Worm (Caenorhabditis elegans): Measurements from ENCODE around the gene B0252.3.
A peak's percentile ranks its signal among the peaks of the same experiment; 100 is the strongest.

The B0252.3 gene

DNA sequence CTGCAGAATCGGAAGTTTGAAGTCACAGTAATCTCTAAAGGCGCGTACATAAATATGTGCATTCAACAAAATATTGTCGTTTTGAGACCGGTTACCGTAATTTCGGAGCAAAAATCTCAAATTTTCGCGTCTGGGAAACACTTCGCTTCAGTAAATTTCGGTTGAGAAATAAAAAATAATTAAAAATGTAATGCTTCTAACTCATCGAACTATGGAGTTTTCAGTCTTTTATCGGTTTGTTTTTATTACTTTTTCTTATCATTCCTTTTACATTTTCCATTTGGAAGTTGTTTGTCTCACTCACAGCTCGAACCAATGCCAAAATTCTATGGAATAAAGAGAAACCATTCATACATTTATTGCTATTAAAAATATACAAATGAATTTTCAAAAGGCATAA, 19.3 kb downstream of the B0252.3 start (continued):
- TF ChIP-seq nhr-85 (tag) (peak; percentile 17), lin-39 (tag; optimal IDR thresholded peaks at IDR 0.05) (peak; percentile 42), zip-4 (GFP tag; optimal IDR thresholded peaks at IDR 0.05) (peak; percentile 33), irx-1 (tag; optimal IDR thresholded peaks at IDR 0.05) (peak; percentile 2), ceh-8 (GFP tag; optimal IDR thresholded peaks at IDR 0.05) (no peak), nhr-90 (tag; optimal IDR thresholded peaks at IDR 0.05; ENCODE audit: poor library complexity) (peak; percentile 76), tbx-2 (tag; optimal IDR thresholded peaks at IDR 0.05) (peak; percentile 70), tlp-1 (tag; optimal IDR thresholded peaks at IDR 0.05) (no peak), nhr-20 (tag; optimal IDR thresholded peaks at IDR 0.05) (peak; percentile 78), mep-1 (tag; optimal IDR thresholded peaks at IDR 0.05) (no peak), grh-1 (GFP tag; IDR thresholded peaks at IDR 0.05) (0 out of 2 replicates have a peak, but pooled peaks have one; percentile 22), elt-2 (tag; optimal IDR thresholded peaks at IDR 0.05) (peak; percentile 17), F16B12.6 (tag; optimal IDR thresholded peaks at IDR 0.05) (no peak), vab-15 (tag; optimal IDR thresholded peaks at IDR 0.05) (no peak), skn-1 (tag; optimal IDR thresholded peaks at IDR 0.05) (no peak), nhr-12 (tag; optimal IDR thresholded peaks at IDR 0.05) (no peak), elt-3 (tag; optimal IDR thresholded peaks at IDR 0.05) (no peak), nhr-19 (GFP tag; conservative IDR thresholded peaks at IDR 0.05) (peak; percentile 74), dsc-1 (tag; optimal IDR thresholded peaks at IDR 0.05) (no peak), fkh-4 (tag; optimal IDR thresholded peaks at IDR 0.05; ENCODE audit: borderline replicate concordance) (no peak), nhr-28 (tag; optimal IDR thresholded peaks at IDR 0.05) (no peak), unc-62 (GFP tag; optimal IDR thresholded peaks at IDR 0.05) (no peak), efl-3 (GFP tag; optimal IDR thresholded peaks at IDR 0.05) (no peak), lin-35 (GFP tag; optimal IDR thresholded peaks at IDR 0.05) (peak in 1 of 2 experiments; percentile 72), lsy-2 (tag; optimal IDR thresholded peaks at IDR 0.05) (peak; percentile 21 to 55), ceh-63 (GFP tag; optimal IDR thresholded peaks at IDR 0.05) (no peak), jun-1 (tag; optimal IDR thresholded peaks at IDR 0.05) (no peak), pax-3 (tag; optimal IDR thresholded peaks at IDR 0.05) (peak; percentile 70), ces-1 (GFP tag; optimal IDR thresholded peaks at IDR 0.05) (no peak), hpl-2 (GFP tag; optimal IDR thresholded peaks at IDR 0.05) (no peak), nhr-84 (tag; optimal IDR thresholded peaks at IDR 0.05) (no peak), C16A3.4 (tag; optimal IDR thresholded peaks at IDR 0.05) (peak; percentile 39), ceh-90 (tag; optimal IDR thresholded peaks at IDR 0.05) (no peak), nhr-76 (tag; optimal IDR thresholded peaks at IDR 0.05) (no peak), sptf-1 (tag; optimal IDR thresholded peaks at IDR 0.05) (no peak), lin-13 (GFP tag; optimal IDR thresholded peaks at IDR 0.05) (peak; percentile 18)

DNA sequence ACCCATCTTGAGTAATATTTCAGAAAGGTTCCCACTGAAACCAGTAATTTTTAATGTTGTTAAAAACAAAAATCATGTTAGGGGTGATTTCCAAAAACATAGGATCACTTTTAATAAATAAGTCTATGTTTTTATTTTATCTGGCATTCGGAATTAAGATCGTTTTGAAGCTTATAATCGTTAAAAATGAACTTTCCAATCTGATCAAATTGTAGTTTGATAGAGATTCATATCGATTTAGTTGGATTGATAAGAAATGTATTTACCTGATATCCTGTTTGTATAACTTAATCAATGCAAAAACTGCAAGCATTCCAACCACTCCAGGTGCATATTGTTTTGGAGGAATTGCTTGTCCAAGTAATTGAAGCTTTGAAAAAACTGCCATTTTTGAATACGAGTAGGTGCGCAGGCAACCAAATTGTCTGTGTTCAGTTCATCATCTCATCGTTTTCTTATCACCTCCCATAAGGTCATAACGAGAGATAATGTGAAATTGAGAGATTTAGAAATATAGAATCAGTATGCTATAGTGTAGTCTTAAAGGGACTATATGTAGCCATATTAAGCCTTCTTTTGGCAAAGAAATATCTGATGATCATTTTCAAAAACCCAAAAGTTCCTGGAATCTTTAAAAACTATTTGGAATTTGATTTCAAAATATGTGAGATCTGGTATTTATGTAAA, 20.1 kb downstream of the B0252.3 start, which contains the start of gene pmp-2:
Gene pmp-2 (minus strand): TSS at position 487 of the 687 bp plus-strand sequence.
- TF ChIP-seq nhr-47 (tag; optimal IDR thresholded peaks at IDR 0.05) (no peak), tlp-1 (tag; optimal IDR thresholded peaks at IDR 0.05) (no peak), lin-35 (GFP tag; optimal IDR thresholded peaks at IDR 0.05) (peak in 1 of 2 experiments; percentile 4), nhr-20 (tag; optimal IDR thresholded peaks at IDR 0.05) (peak; percentile 80), efl-1 (optimal IDR thresholded peaks at IDR 0.05) (no peak), efl-1 (GFP tag; optimal IDR thresholded peaks at IDR 0.05 in 1 of 2) (peak in 1 of 2 experiments; percentile 91), elt-2 (tag; optimal IDR thresholded peaks at IDR 0.05) (peak; percentile 10), elt-3 (tag; optimal IDR thresholded peaks at IDR 0.05) (peak in 2 of 6 experiments; percentile 49 to 51), mep-1 (tag; optimal IDR thresholded peaks at IDR 0.05) (no peak)

DNA sequence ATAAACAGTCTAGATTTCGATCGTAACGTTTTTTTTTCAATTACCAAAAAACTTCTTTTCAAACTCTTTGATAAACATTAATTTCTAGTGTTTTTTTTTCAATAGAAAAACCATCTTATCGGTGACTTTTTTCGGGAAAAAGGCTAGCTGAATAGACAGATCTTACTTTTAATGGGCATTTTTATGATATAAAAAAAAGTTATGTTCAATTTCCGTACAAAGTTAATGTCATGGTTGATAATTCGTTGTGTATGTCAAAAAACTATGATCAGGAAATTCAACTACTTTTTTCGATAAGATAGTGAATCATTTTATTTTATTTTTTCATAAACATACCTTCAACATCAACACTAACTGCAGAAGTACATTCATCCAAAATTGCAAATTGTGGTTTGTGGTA, 23.0 kb downstream of the B0252.3 start:
- no peak for TF ChIP-seq C34B4.2 (tag; optimal IDR thresholded peaks at IDR 0.05)
- TF ChIP-seq mdl-1 (tag; optimal IDR thresholded peaks at IDR 0.05): no peak
- TF ChIP-seq ceh-8 (GFP tag; optimal IDR thresholded peaks at IDR 0.05): no peak
- no peak for TF ChIP-seq hlh-17 (GFP tag; optimal IDR thresholded peaks at IDR 0.05; ENCODE audit: borderline replicate concordance)
- TF ChIP-seq snu-23 (GFP tag; optimal IDR thresholded peaks at IDR 0.05): no peak
- no peak for TF ChIP-seq nhr-76 (tag; optimal IDR thresholded peaks at IDR 0.05)
- no peak for TF ChIP-seq nhr-12 (tag; optimal IDR thresholded peaks at IDR 0.05)
- no peak for TF ChIP-seq nhr-77 (tag; optimal IDR thresholded peaks at IDR 0.05)
- no peak for TF ChIP-seq nhr-11 (tag; optimal IDR thresholded peaks at IDR 0.05)
- no peak for TF ChIP-seq pqm-1 (tag; optimal IDR thresholded peaks at IDR 0.05)
- no peak for TF ChIP-seq ces-1 (GFP tag; optimal IDR thresholded peaks at IDR 0.05)
- TF ChIP-seq mef-2 (tag; optimal IDR thresholded peaks at IDR 0.05): no peak
- no peak for TF ChIP-seq F16B12.6 (tag; optimal IDR thresholded peaks at IDR 0.05)
- TF ChIP-seq Y116A8C.19 (tag; optimal IDR thresholded peaks at IDR 0.05; ENCODE audit: borderline replicate concordance): no peak
- no peak for TF ChIP-seq ztf-11 (tag; optimal IDR thresholded peaks at IDR 0.05)
- TF ChIP-seq swsn-7 (tag; optimal IDR thresholded peaks at IDR 0.05): no peak

All from whole organism, L1 larva.